Fruit fly (Drosophila melanogaster): ENCODE results near the gene jvl.

The jvl gene

dm6 chr3R:14819711-14820153 is 78.3 kb downstream of the jvl start (continued):
- TF ChIP-seq CG13287 (GFP tag; IDR thresholded peaks at IDR 0.05; ENCODE audit: partially characterized antibody) (peak; percentile 61), CG14441 (GFP tag; IDR thresholded peaks at IDR 0.05) (no peak), Elba2 (GFP tag; optimal IDR thresholded peaks at IDR 0.05) (no peak), sqz (GFP tag; optimal IDR thresholded peaks at IDR 0.05) (no peak), CG6254 (GFP tag; optimal IDR thresholded peaks at IDR 0.05) (no peak), CG10147 (GFP tag; optimal IDR thresholded peaks at IDR 0.05) (no peak), Hmr (GFP tag; optimal IDR thresholded peaks at IDR 0.05) (peak; percentile 1), CG11504 (tag; optimal IDR thresholded peaks at IDR 0.05) (peak; percentile 100), maf-S (GFP tag; optimal IDR thresholded peaks at IDR 0.05) (no peak), gt (GFP tag; IDR thresholded peaks at IDR 0.05) (no peak), tup (GFP tag; optimal IDR thresholded peaks at IDR 0.05) (no peak), CG10959 (GFP tag; IDR thresholded peaks at IDR 0.05) (no peak), chinmo (GFP tag; IDR thresholded peaks at IDR 0.05; ENCODE audit: partially characterized antibody) (peak; percentile 91), CG17802 (tag; optimal IDR thresholded peaks at IDR 0.05) (no peak), CG12104 (GFP tag; optimal IDR thresholded peaks at IDR 0.05) (no peak), cad (GFP tag; optimal IDR thresholded peaks at IDR 0.05) (no peak), CG3281 (GFP tag; optimal IDR thresholded peaks at IDR 0.05) (peak; percentile 34), run (tag; optimal IDR thresholded peaks at IDR 0.05) (no peak), pita (GFP tag; optimal IDR thresholded peaks at IDR 0.05) (no peak), tna (GFP tag; IDR thresholded peaks at IDR 0.05; ENCODE audit: partially characterized antibody) (no peak), slp2 (GFP tag; optimal IDR thresholded peaks at IDR 0.05) (no peak), Pdp1 (GFP tag; optimal IDR thresholded peaks at IDR 0.05) (peak in 1 of 2 experiments; percentile 99), mld (GFP tag; IDR thresholded peaks at IDR 0.05; ENCODE audit: partially characterized antibody) (no peak), tio (GFP tag; optimal IDR thresholded peaks at IDR 0.05) (no peak), CG4820 (GFP tag; optimal IDR thresholded peaks at IDR 0.05) (no peak), pfk (GFP tag; optimal IDR thresholded peaks at IDR 0.05) (no peak), Dad (GFP tag; optimal IDR thresholded peaks at IDR 0.05) (no peak), Nf-YA (GFP tag; IDR thresholded peaks at IDR 0.05) (no peak), CG4854 (GFP tag; optimal IDR thresholded peaks at IDR 0.05) (no peak), dm (GFP tag; optimal IDR thresholded peaks at IDR 0.05) (no peak), CoRest (tag; optimal IDR thresholded peaks at IDR 0.05) (no peak), Bteb2 (GFP tag; optimal IDR thresholded peaks at IDR 0.05) (no peak), CG15601 (tag; optimal IDR thresholded peaks at IDR 0.05) (no peak)

- peak; percentile 78 for TF ChIP-seq CG5180 (GFP tag; optimal IDR thresholded peaks at IDR 0.05)
- peak; percentile 6 for TF ChIP-seq tap (tag; optimal IDR thresholded peaks at IDR 0.05)
- TF ChIP-seq CG16813 (GFP tag; IDR thresholded peaks at IDR 0.05; ENCODE audit: partially characterized antibody): 0 out of 3 replicates have a peak, but pooled peaks have one; percentile 15
- TF ChIP-seq tio (GFP tag; optimal IDR thresholded peaks at IDR 0.05): no peak
- peak; percentile 56 for TF ChIP-seq Med (GFP tag)
- TF ChIP-seq CG12769 (tag; optimal IDR thresholded peaks at IDR 0.05): peak; percentile 8
- TF ChIP-seq chinmo (GFP tag; IDR thresholded peaks at IDR 0.05; ENCODE audit: partially characterized antibody): 0 out of 4 replicates have a peak, but pooled peaks have one; percentile 52
- no peak for TF ChIP-seq Stat92E (GFP tag; optimal IDR thresholded peaks at IDR 0.05)
- peak; percentile 44 for TF ChIP-seq Deaf1 (tag; optimal IDR thresholded peaks at IDR 0.05)
- TF ChIP-seq trem (tag; optimal IDR thresholded peaks at IDR 0.05): no peak
- no peak for TF ChIP-seq CG8290 (GFP tag; optimal IDR thresholded peaks at IDR 0.05)
- peak in 1 of 2 experiments; percentile 35 for TF ChIP-seq CG8290 (tag; optimal IDR thresholded peaks at IDR 0.05)
- TF ChIP-seq CG11504 (tag; optimal IDR thresholded peaks at IDR 0.05): peak; percentile 30
These were observed 79.8 kb downstream of the jvl start for dm6 chr3R:14821175-14821574.

Measured in whole organism, embryonic.